Worm (Caenorhabditis elegans) whole organism, late embryonic: Measurements from ENCODE around the gene C33D9.10.

Source experiments
- ceh-24 ChIP-seq: sonication (generic microtip); optimal IDR thresholded peaks from 2 replicates; lab custom pipeline; 2016; ENCODE audit warnings: mild to moderate bottlenecking, missing genetic modification characterization, missing compliant biosample characterization
- ceh-34 ChIP-seq: sonication (generic microtip); optimal IDR thresholded peaks from 2 replicates; lab custom pipeline; 2016; ENCODE audit warnings: mild to moderate bottlenecking, missing genetic modification characterization, missing compliant biosample characterization
- che-1 ChIP-seq: sonication (generic microtip); optimal IDR thresholded peaks from 2 replicates; lab custom pipeline; 2016; ENCODE audit warnings: mild to moderate bottlenecking, missing genetic modification characterization, missing compliant biosample characterization
- fkh-6 ChIP-seq: sonication (generic microtip); optimal IDR thresholded peaks from 2 replicates; lab custom pipeline; 2016; ENCODE audit warnings: missing genetic modification characterization, missing compliant biosample characterization
- hlh-6 ChIP-seq: sonication (generic microtip); optimal IDR thresholded peaks from 2 replicates; lab custom pipeline; 2016; ENCODE audit warnings: missing genotype, missing genetic modification characterization, missing compliant biosample characterization
- lin-11 ChIP-seq: fragments of 200-800 bp; sonication (Bioruptor generic); optimal IDR thresholded peaks from 2 replicates; lab custom pipeline; 2018; ENCODE audit warnings: mild to moderate bottlenecking, missing genetic modification characterization, missing compliant biosample characterization
- nfya-1 ChIP-seq: sonication (generic microtip); optimal IDR thresholded peaks from 2 replicates; lab custom pipeline; 2017; ENCODE audit warnings: missing genetic modification characterization, mild to moderate bottlenecking, missing compliant biosample characterization, antibody characterized with exemption, moderate library complexity

DNA sequence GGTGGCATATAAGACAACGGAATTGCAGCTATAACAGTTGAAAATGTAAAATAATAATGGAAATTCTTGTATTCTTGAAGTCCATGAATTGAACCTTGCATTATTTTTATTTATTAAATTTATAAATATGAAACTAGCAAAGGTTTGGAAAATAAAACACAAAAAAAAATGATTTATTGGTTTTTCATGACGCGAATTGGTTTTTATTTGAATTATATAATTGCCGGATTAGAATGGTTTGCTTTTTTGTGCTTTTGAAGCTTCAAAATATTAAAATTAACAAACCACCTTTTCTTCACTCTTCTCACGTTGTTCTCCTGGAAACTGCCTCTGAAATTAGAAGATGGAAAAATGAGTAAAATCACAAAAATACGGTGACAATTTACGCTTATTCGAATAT is 2.2 kb upstream of the C33D9.10 start, which contains the start of gene sru-35:
- TF ChIP-seq ceh-34 (tag; lab: Kevin White, UChicago) (no peak), ceh-24 (no peak), lin-11 (tag; lab: Kevin White, UChicago) (no peak), hlh-6 (tag; lab: Kevin White, UChicago) (no peak), fkh-6 (tag; lab: Kevin White, UChicago) (no peak), nfya-1 (tag; lab: Kevin White, UChicago) (no peak), che-1 (tag; lab: Kevin White, UChicago) (no peak)
